Worm (Caenorhabditis elegans) whole organism, mixed stage, embryonic: ENCODE data around the gene nhr-40.

Experiments used
- mab-5 ChIP-seq: fragments of 150-350 bp; optimal IDR thresholded peaks from 2 replicates; lab custom pipeline; 2014; ENCODE audit warnings: missing biosample characterization, missing genetic modification characterization
- nhr-76 ChIP-seq: sonication (generic microtip); optimal IDR thresholded peaks from 2 replicates; lab custom pipeline; 2017; ENCODE audit warnings: missing biosample characterization, missing genetic modification characterization
- pha-4 ChIP-seq: fragments of 150-350 bp; optimal IDR thresholded peaks from 2 replicates; lab custom pipeline; 2018; ENCODE audit warnings: missing biosample characterization, missing genetic modification reagents, missing genetic modification characterization
- sptf-1 ChIP-seq: sonication (generic microtip); optimal IDR thresholded peaks from 2 replicates; lab custom pipeline; 2017; ENCODE audit warnings: mild to moderate bottlenecking, missing genetic modification characterization, moderate library complexity, missing compliant biosample characterization
- unc-62 ChIP-seq: fragments of 150-350 bp; optimal IDR thresholded peaks from 2 replicates; lab custom pipeline; 2014; ENCODE audit warnings: missing biosample characterization, missing genetic modification reagents, missing genetic modification characterization

ce11 chrX:2544645-2545044, 49.2 kb upstream of the nhr-40 start:
- no peak for TF ChIP-seq unc-62
- TF ChIP-seq pha-4 = no peak
- no peak for TF ChIP-seq mab-5
- TF ChIP-seq sptf-1 = no peak
- TF ChIP-seq nhr-76 (tag; lab: Kevin White, UChicago) = no peak
